Worm (Caenorhabditis elegans) whole organism, mixed stage, embryonic: ENCODE results near the gene srw-59.
"Not testable (repeated sequence)": the region's sequence is repeated elsewhere in the genome, so short reads cannot be mapped to it uniquely, and the experiment has no call there.

Experiments
- M03D4.4 ChIP-seq: sonication (generic microtip); optimal IDR thresholded peaks from 2 replicates; lab custom pipeline; 2017; ENCODE audit warnings: mild to moderate bottlenecking, missing genetic modification characterization, missing compliant biosample characterization
- elt-1 ChIP-seq: sonication (generic microtip); optimal IDR thresholded peaks from 2 replicates; lab custom pipeline; 2017; ENCODE audit warnings: missing genetic modification characterization, mild to moderate bottlenecking, missing compliant biosample characterization, antibody characterized with exemption, moderate library complexity, borderline replicate concordance; ENCODE audit not compliant: insufficient read depth
- lsy-2 ChIP-seq: fragments of 150-350 bp; optimal IDR thresholded peaks from 2 replicates; lab custom pipeline; 2014; ENCODE audit warnings: missing biosample characterization, missing genetic modification characterization
- mab-5 ChIP-seq: fragments of 150-350 bp; optimal IDR thresholded peaks from 2 replicates; lab custom pipeline; 2014; ENCODE audit warnings: missing biosample characterization, missing genetic modification characterization
- mep-1 ChIP-seq: fragments of 150-350 bp; optimal IDR thresholded peaks from 2 replicates; lab custom pipeline; 2017; ENCODE audit warnings: missing biosample characterization, missing genetic modification reagents, missing genetic modification characterization, inconsistent platforms
- nhr-12 ChIP-seq: fragments of 150-350 bp; optimal IDR thresholded peaks from 2 replicates; lab custom pipeline; 2014; ENCODE audit warnings: missing biosample characterization, missing genetic modification characterization
- nhr-237 ChIP-seq: fragments of 150-350 bp; optimal IDR thresholded peaks from 2 replicates; lab custom pipeline; 2014; ENCODE audit warnings: missing biosample characterization, missing genetic modification characterization
- pha-4 ChIP-seq: fragments of 150-350 bp; optimal IDR thresholded peaks from 2 replicates; lab custom pipeline; 2018; ENCODE audit warnings: missing biosample characterization, missing genetic modification reagents, missing genetic modification characterization
- sem-2 ChIP-seq: fragments of 200-800 bp; sonication (Bioruptor generic); optimal IDR thresholded peaks from 2 replicates; lab custom pipeline; 2018; ENCODE audit warnings: mild to moderate bottlenecking, missing genetic modification characterization, missing compliant biosample characterization
- snpc-4 ChIP-seq: fragments of 150-350 bp; optimal IDR thresholded peaks from 2 replicates; lab custom pipeline; 2014; ENCODE audit warnings: missing biosample characterization, missing genetic modification characterization
- unc-39 ChIP-seq: fragments of 150-350 bp; optimal IDR thresholded peaks from 2 replicates; lab custom pipeline; 2014; ENCODE audit warnings: missing biosample characterization, missing genetic modification characterization
- unc-62 ChIP-seq: fragments of 150-350 bp; optimal IDR thresholded peaks from 2 replicates; lab custom pipeline; 2014; ENCODE audit warnings: missing biosample characterization, missing genetic modification reagents, missing genetic modification characterization
- ztf-11 ChIP-seq: fragments of 150-350 bp; optimal IDR thresholded peaks from 2 replicates; lab custom pipeline; 2014; ENCODE audit warnings: missing biosample characterization, missing genetic modification characterization

DNA sequence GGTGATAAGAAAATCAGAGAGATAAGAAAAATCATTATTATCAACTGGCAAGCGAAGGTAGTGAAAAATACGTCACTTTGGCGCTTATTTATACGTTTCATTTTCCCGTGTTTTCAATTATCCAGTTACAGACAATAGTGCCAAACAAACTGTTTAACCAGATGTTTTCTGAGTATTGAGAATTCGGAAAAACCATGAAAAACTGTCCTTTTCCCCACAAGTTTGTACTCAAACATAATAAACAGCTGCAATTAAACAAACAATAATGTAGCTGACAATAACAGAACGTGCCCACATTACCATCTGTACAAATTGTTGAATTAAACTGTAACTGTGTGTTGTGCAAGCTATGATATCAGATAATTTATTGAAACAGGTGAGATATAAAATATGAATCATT, 45.3 kb downstream of the srw-59 start, which contains the start of the genes F35E8.1 and F35E8.2:
- not testable (repeated sequence) for TF ChIP-seq mab-5 (tag; lab: Kevin White, UChicago); mep-1; nhr-237 (tag; lab: Kevin White, UChicago); pha-4 (tag; lab: Kevin White, UChicago); ztf-11 (tag; lab: Kevin White, UChicago); elt-1; snpc-4 (tag; lab: Kevin White, UChicago); sem-2 (GFP tag; lab: Kevin White, UChicago); lsy-2; M03D4.4 (tag; lab: Kevin White, UChicago); nhr-12 (tag; lab: Kevin White, UChicago); unc-39 (tag; lab: Kevin White, UChicago); unc-62
